Fruit fly (Drosophila melanogaster) whole organism, embryonic: ENCODE results near the gene BRWD3.

ENCODE experiments used
- Bdp1 ChIP-seq: fragments of 200-800 bp; sonication (Bioruptor generic); optimal IDR thresholded peaks from 3 replicates; lab custom pipeline; 2016; ENCODE audit warnings: missing biosample characterization, missing genetic modification characterization
- C15 ChIP-seq: fragments of 200-800 bp; sonication (Bioruptor generic); IDR thresholded peaks from 3 replicates; pipeline ENCODE4 v1.3.6; 2022; ENCODE audit warnings: missing biosample characterization, missing genetic modification characterization
- CG12942 ChIP-seq: fragments of 200-800 bp; sonication (Bioruptor generic); optimal IDR thresholded peaks from 3 replicates; lab custom pipeline; 2016; ENCODE audit warnings: missing biosample characterization, missing genetic modification characterization
- CG34422 ChIP-seq: fragments of 200-800 bp; sonication (Bioruptor generic); IDR thresholded peaks from 3 replicates; pipeline ENCODE4 v1.3.6; 2022; ENCODE audit warnings: missing biosample characterization, missing genetic modification characterization
- CG6654 ChIP-seq: fragments of 200-800 bp; sonication (Bioruptor generic); optimal IDR thresholded peaks from 2 replicates; lab custom pipeline; 2017; ENCODE audit warnings: missing biosample characterization, mild to moderate bottlenecking, missing genetic modification characterization
- CG9932 ChIP-seq: fragments of 200-800 bp; sonication (Bioruptor generic); IDR thresholded peaks from 2 replicates; pipeline ENCODE4 v1.3.6; 2022; ENCODE audit warnings: missing biosample characterization, missing genetic modification characterization
- HLHmδ ChIP-seq: fragments of 200-800 bp; sonication (Bioruptor generic); optimal IDR thresholded peaks from 2 replicates; lab custom pipeline; 2018; ENCODE audit warnings: missing biosample characterization, mild to moderate bottlenecking, missing genetic modification characterization, moderate library complexity
- Hr78 ChIP-seq, 2 experiments: fragments of 200-800 bp in 1 of 2; fragments of >200 bp in 1 of 2; sonication (Bioruptor generic) in 1 of 2; optimal IDR thresholded peaks; 2 replicates each; lab custom pipeline; 2017 to 2019; ENCODE audit warnings: missing biosample characterization in 2 of 2, missing genetic modification characterization in 2 of 2, mild to moderate bottlenecking in 1 of 2, moderate library complexity in 1 of 2
- Vsx1 ChIP-seq: fragments of 200-800 bp; sonication (Bioruptor generic); optimal IDR thresholded peaks from 2 replicates; lab custom pipeline; 2017; ENCODE audit warnings: missing biosample characterization, mild to moderate bottlenecking, missing genetic modification characterization, missing genetic modification reagents
- br ChIP-seq: fragments of >200 bp; optimal IDR thresholded peaks from 2 replicates; lab custom pipeline; 2017
- cato ChIP-seq: fragments of 200-800 bp; sonication (Bioruptor generic); optimal IDR thresholded peaks from 2 replicates; lab custom pipeline; 2016; ENCODE audit warnings: missing biosample characterization, missing genetic modification characterization, borderline replicate concordance
- h ChIP-seq: fragments of >200 bp; optimal IDR thresholded peaks from 2 replicates; lab custom pipeline; 2017
- stwl ChIP-seq: fragments of 200-800 bp; sonication (Bioruptor generic); optimal IDR thresholded peaks from 3 replicates; lab custom pipeline; 2018; ENCODE audit warnings: missing biosample characterization, mild to moderate bottlenecking, missing genetic modification characterization, moderate library complexity
- usp ChIP-seq: fragments of >200 bp; optimal IDR thresholded peaks from 2 replicates; lab custom pipeline; 2017; ENCODE audit warnings: missing biosample characterization, missing genetic modification characterization

DNA sequence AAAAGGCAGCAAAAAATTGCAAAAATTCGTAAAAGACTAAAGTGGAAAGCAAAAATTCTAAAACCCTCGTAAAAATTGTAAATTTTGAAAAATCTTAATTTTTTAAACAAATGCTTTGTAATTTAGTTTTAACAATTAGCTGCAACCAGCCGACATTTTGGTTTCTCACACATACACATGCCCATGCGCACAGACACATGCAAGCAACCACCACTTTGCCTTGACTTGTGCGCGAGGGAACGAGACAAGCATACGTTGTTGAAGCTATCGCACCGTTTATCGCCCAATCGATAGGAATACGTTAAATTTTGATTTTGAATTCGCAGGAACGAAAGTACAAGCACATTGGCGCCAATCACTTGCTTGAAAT, 1.5 kb downstream of the BRWD3 start:
- TF ChIP-seq HLHmδ (GFP tag; lab: Kevin White, UChicago) (peak; percentile 11), CG12942 (no peak), Bdp1 (GFP tag; lab: Kevin White, UChicago) (no peak), Hr78 (GFP tag; optimal IDR thresholded peaks at IDR 0.05; lab: Kevin White, UChicago) (no peak), Vsx1 (GFP tag; lab: Kevin White, UChicago) (peak; percentile 95), h (lab: Kevin White, UChicago) (no peak), usp (GFP tag; lab: Kevin White, UChicago) (no peak), br (lab: Kevin White, UChicago) (no peak), CG34422 (GFP tag; lab: Robert Waterston, UW) (no peak), CG9932 (GFP tag; lab: Robert Waterston, UW) (no peak), cato (GFP tag; lab: Kevin White, UChicago) (no peak), stwl (tag; lab: Kevin White, UChicago) (no peak), CG6654 (GFP tag; lab: Kevin White, UChicago) (no peak), C15 (GFP tag; lab: Robert Waterston, UW) (no peak)
